Worm (Caenorhabditis elegans): ENCODE results near the gene F13A7.1.
"Not testable (repeated sequence)": the region's sequence is repeated elsewhere in the genome, so short reads cannot be mapped to it uniquely, and the experiment has no call there.

DNA sequence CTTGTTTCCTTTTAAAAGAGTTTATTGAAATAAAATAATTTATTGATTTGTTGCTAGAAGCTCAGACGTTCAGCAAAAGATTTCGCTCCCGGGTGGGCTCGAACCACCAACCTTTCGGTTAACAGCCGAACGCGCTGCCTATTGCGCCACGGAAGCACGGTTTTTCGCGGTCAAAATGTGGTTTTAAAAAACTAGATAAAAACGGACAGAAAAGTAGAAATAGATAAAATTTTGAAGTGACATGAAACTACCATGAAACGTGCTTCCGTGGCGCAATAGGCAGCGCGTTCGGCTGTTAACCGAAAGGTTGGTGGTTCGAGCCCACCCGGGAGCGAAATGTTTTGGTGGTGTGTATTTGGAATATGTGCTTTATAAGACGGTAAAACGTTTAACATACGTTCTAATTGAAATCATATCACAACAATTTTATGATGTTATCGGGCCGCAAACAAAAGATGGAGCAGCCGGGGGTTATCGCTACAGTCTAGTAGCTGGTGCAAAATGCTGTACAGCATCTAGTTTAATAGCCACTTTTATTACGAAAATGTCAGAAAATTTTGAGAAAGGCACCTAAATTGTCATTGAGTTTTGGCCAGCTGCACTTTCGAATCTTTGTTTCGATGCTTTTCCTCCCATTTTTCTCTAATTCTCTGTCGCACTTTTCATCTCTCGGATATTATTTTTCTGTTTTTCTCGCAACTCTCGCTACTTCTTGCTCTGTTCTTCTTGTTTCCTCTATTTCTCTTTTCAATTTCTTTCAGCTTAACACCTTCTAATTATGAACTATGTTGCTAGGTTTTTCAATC lies 39.3 kb downstream of the F13A7.1 start, which contains the start of gene slc-9B.2:
- TF ChIP-seq ama-1 (optimal IDR thresholded peaks at IDR 0.05); ceh-9 (tag; optimal IDR thresholded peaks at IDR 0.05); hlh-13 (GFP tag; optimal IDR thresholded peaks at IDR 0.05): not testable (repeated sequence)
